Fruit fly (Drosophila melanogaster) whole organism, embryonic: ENCODE data around the gene CG46462.
A peak's percentile ranks its signal among the peaks of the same experiment; 100 is the strongest.

Experiments
- Atf3 ChIP-seq: fragments of 200-800 bp; sonication (Bioruptor generic); optimal IDR thresholded peaks from 3 replicates; lab custom pipeline; 2016; ENCODE audit warnings: missing biosample characterization, missing genetic modification characterization
- C15 ChIP-seq: fragments of 200-800 bp; sonication (Bioruptor generic); IDR thresholded peaks from 3 replicates; pipeline ENCODE4 v1.3.6; 2022; ENCODE audit warnings: missing biosample characterization, missing genetic modification characterization
- CG1024 ChIP-seq: fragments of 200-800 bp; sonication (Bioruptor generic); IDR thresholded peaks from 2 replicates; pipeline ENCODE4 v1.3.6; 2022; ENCODE audit warnings: missing biosample characterization, missing genetic modification characterization
- CG12769 ChIP-seq: fragments of 200-800 bp; sonication (Bioruptor generic); optimal IDR thresholded peaks from 2 replicates; lab custom pipeline; 2019; ENCODE audit warnings: missing biosample characterization, mild to moderate bottlenecking, missing genetic modification characterization, moderate library complexity
- CG14710 ChIP-seq: fragments of 200-800 bp; sonication (Bioruptor generic); optimal IDR thresholded peaks from 3 replicates; lab custom pipeline; 2019; ENCODE audit warnings: missing biosample characterization, mild to moderate bottlenecking, missing genetic modification characterization, moderate library complexity
- CG18262 ChIP-seq: fragments of 200-800 bp; optimal IDR thresholded peaks from 3 replicates; lab custom pipeline; 2019; ENCODE audit warnings: missing biosample characterization, mild to moderate bottlenecking, missing genetic modification characterization, moderate library complexity
- CG18619 ChIP-seq: fragments of 200-800 bp; sonication (Bioruptor generic); optimal IDR thresholded peaks from 3 replicates; lab custom pipeline; 2017; ENCODE audit warnings: missing biosample characterization, mild to moderate bottlenecking, missing genetic modification characterization
- CG2875 ChIP-seq: fragments of 200-800 bp; sonication (Bioruptor generic); optimal IDR thresholded peaks from 2 replicates; lab custom pipeline; 2017; ENCODE audit warnings: missing biosample characterization, mild to moderate bottlenecking, missing genetic modification characterization, missing genetic modification reagents
- CG2889 ChIP-seq: fragments of 200-800 bp; sonication (Bioruptor generic); IDR thresholded peaks from 3 replicates; pipeline ENCODE4 v1.3.6; 2022; ENCODE audit warnings: missing biosample characterization, missing genetic modification characterization
- CG32772 ChIP-seq: fragments of 200-800 bp; sonication (Bioruptor generic); IDR thresholded peaks from 2 replicates; pipeline ENCODE4 v1.3.6; 2022; ENCODE audit warnings: missing biosample characterization, missing genetic modification characterization
- CG34376 ChIP-seq: fragments of 200-800 bp; sonication (Bioruptor generic); optimal IDR thresholded peaks from 2 replicates; lab custom pipeline; 2018; ENCODE audit warnings: missing biosample characterization, mild to moderate bottlenecking, missing genetic modification characterization
- CG3838 ChIP-seq: fragments of 200-800 bp; sonication (Bioruptor generic); optimal IDR thresholded peaks from 3 replicates; lab custom pipeline; 2016; ENCODE audit warnings: missing biosample characterization, missing genetic modification characterization
- CG4282 ChIP-seq: fragments of 200-800 bp; sonication (Bioruptor generic); optimal IDR thresholded peaks from 2 replicates; lab custom pipeline; 2016; ENCODE audit warnings: missing biosample characterization, missing genetic modification characterization
- CG43689 ChIP-seq: fragments of 200-800 bp; sonication (Bioruptor generic); IDR thresholded peaks from 2 replicates; pipeline ENCODE4 v1.3.6; 2022; ENCODE audit warnings: missing biosample characterization, missing genetic modification characterization
- CG4820 ChIP-seq: fragments of 200-800 bp; sonication (Bioruptor generic); optimal IDR thresholded peaks from 3 replicates; lab custom pipeline; 2016; ENCODE audit warnings: missing biosample characterization, missing genetic modification characterization
- CG6175 ChIP-seq: fragments of 200-800 bp; sonication (Bioruptor generic); IDR thresholded peaks from 3 replicates; pipeline ENCODE4 v1.3.6; 2022; ENCODE audit warnings: missing biosample characterization, missing genetic modification characterization
- CG6765 ChIP-seq: fragments of 200-800 bp; sonication (Bioruptor generic); optimal IDR thresholded peaks from 3 replicates; lab custom pipeline; 2017; ENCODE audit warnings: missing biosample characterization, mild to moderate bottlenecking, missing genetic modification characterization
- CG6791 ChIP-seq: fragments of 200-800 bp; sonication (Bioruptor generic); IDR thresholded peaks from 3 replicates; pipeline ENCODE4 v1.3.6; 2022; ENCODE audit warnings: missing biosample characterization, missing genetic modification characterization; ENCODE audit not compliant: partially characterized antibody
- CG7786 ChIP-seq: fragments of 200-800 bp; sonication (Bioruptor generic); optimal IDR thresholded peaks from 2 replicates; lab custom pipeline; 2016; ENCODE audit warnings: missing biosample characterization, missing genetic modification characterization
- CG8089 ChIP-seq: fragments of 200-800 bp; sonication (Bioruptor generic); optimal IDR thresholded peaks from 3 replicates; lab custom pipeline; 2016; ENCODE audit warnings: missing biosample characterization, missing genetic modification characterization
- CoRest ChIP-seq: fragments of 200-800 bp; sonication (Bioruptor generic); optimal IDR thresholded peaks from 3 replicates; lab custom pipeline; 2018; ENCODE audit warnings: missing biosample characterization, mild to moderate bottlenecking, missing genetic modification characterization, moderate library complexity
- D19B ChIP-seq: fragments of 200-800 bp; sonication (Bioruptor generic); optimal IDR thresholded peaks from 2 replicates; lab custom pipeline; 2017; ENCODE audit warnings: missing biosample characterization, mild to moderate bottlenecking, missing genetic modification characterization
- Drgx ChIP-seq: fragments of 200-800 bp; sonication (Bioruptor generic); IDR thresholded peaks from 2 replicates; pipeline ENCODE4 v1.3.6; 2022; ENCODE audit warnings: missing biosample characterization, missing genetic modification characterization
- E2f1 ChIP-seq: fragments of 200-800 bp; sonication (Bioruptor generic); IDR thresholded peaks from 2 replicates; pipeline ENCODE4 v1.3.6; 2022; ENCODE audit warnings: missing biosample characterization, missing genetic modification characterization
- Elba2 ChIP-seq: fragments of 200-800 bp; sonication (Bioruptor generic); optimal IDR thresholded peaks from 3 replicates; lab custom pipeline; 2016; ENCODE audit warnings: missing biosample characterization, missing genetic modification characterization
- Hey ChIP-seq: fragments of 200-800 bp; sonication (Bioruptor generic); optimal IDR thresholded peaks from 3 replicates; lab custom pipeline; 2018; ENCODE audit warnings: missing biosample characterization, mild to moderate bottlenecking, missing genetic modification characterization
- Hr3 ChIP-seq: fragments of 200-800 bp; sonication (Bioruptor generic); optimal IDR thresholded peaks from 3 replicates; lab custom pipeline; 2016; ENCODE audit warnings: missing biosample characterization, missing genetic modification characterization
- Lpt ChIP-seq: fragments of >200 bp; optimal IDR thresholded peaks from 2 replicates; lab custom pipeline; 2018; ENCODE audit warnings: missing biosample characterization, missing genetic modification characterization
- Mes4 ChIP-seq: fragments of 200-800 bp; sonication (Bioruptor generic); optimal IDR thresholded peaks from 2 replicates; lab custom pipeline; 2016; ENCODE audit warnings: missing biosample characterization, missing genetic modification characterization
- Sin3A ChIP-seq: fragments of >200 bp; optimal IDR thresholded peaks from 2 replicates; lab custom pipeline; 2018
- Sox100B ChIP-seq: fragments of 200-800 bp; sonication (Bioruptor generic); optimal IDR thresholded peaks from 3 replicates; lab custom pipeline; 2018; ENCODE audit warnings: missing biosample characterization, mild to moderate bottlenecking, missing genetic modification characterization
- Xrp1 ChIP-seq: fragments of 200-800 bp; sonication (Bioruptor generic); IDR thresholded peaks from 2 replicates; pipeline ENCODE4 v1.3.6; 2022; ENCODE audit warnings: missing biosample characterization, missing genetic modification characterization
- btn ChIP-seq: fragments of 200-800 bp; sonication (Bioruptor generic); optimal IDR thresholded peaks from 2 replicates; lab custom pipeline; 2016; ENCODE audit warnings: missing biosample characterization, missing genetic modification characterization
- cg ChIP-seq: fragments of 200-800 bp; sonication (Bioruptor generic); optimal IDR thresholded peaks from 3 replicates; lab custom pipeline; 2019; ENCODE audit warnings: missing biosample characterization, mild to moderate bottlenecking, missing genetic modification characterization, moderate library complexity
- chif ChIP-seq, 2 experiments: fragments of 200-800 bp; sonication (Bioruptor generic); optimal IDR thresholded peaks; 3 replicates each; lab custom pipeline; 2016; ENCODE audit warnings: missing biosample characterization in 2 of 2, missing genetic modification characterization in 2 of 2
- croc ChIP-seq: fragments of 200-800 bp; sonication (Bioruptor generic); conservative IDR thresholded peaks from 3 replicates; pipeline ENCODE4 v1.3.6; 2022; ENCODE audit warnings: missing biosample characterization, missing genetic modification characterization
- cwo ChIP-seq: fragments of 200-800 bp; sonication (Bioruptor generic); optimal IDR thresholded peaks from 3 replicates; lab custom pipeline; 2017; ENCODE audit warnings: missing biosample characterization, missing genetic modification characterization, mild to moderate bottlenecking, moderate library complexity, missing genetic modification reagents
- en ChIP-seq: fragments of 200-800 bp; sonication (Bioruptor generic); optimal IDR thresholded peaks from 2 replicates; lab custom pipeline; 2016; ENCODE audit warnings: missing biosample characterization, missing genetic modification characterization
- esg ChIP-seq: fragments of 200-800 bp; sonication (Bioruptor generic); conservative IDR thresholded peaks from 2 replicates; pipeline ENCODE4 v1.3.6; 2022; ENCODE audit warnings: missing biosample characterization, missing genetic modification characterization
- grau ChIP-seq: fragments of 200-800 bp; optimal IDR thresholded peaks from 3 replicates; lab custom pipeline; 2019; ENCODE audit warnings: missing biosample characterization, mild to moderate bottlenecking, missing genetic modification characterization, moderate library complexity
- hbn ChIP-seq: fragments of 200-800 bp; sonication (Bioruptor generic); IDR thresholded peaks from 2 replicates; pipeline ENCODE4 v1.3.6; 2022; ENCODE audit warnings: missing biosample characterization, missing genetic modification characterization; ENCODE audit not compliant: partially characterized antibody
- hkb ChIP-seq, 2 experiments: fragments of 200-800 bp in 1 of 2; fragments of >200 bp in 1 of 2; sonication (Bioruptor generic) in 1 of 2; IDR thresholded peaks in 1 of 2; optimal IDR thresholded peaks in 1 of 2; 2 replicates each; pipeline versions ENCODE4 v1.3.6 to Lab custom; 2017 to 2022; ENCODE audit warnings: missing biosample characterization in 1 of 2, missing genetic modification characterization in 1 of 2
- luna ChIP-seq: fragments of 200-800 bp; sonication (Bioruptor generic); optimal IDR thresholded peaks from 2 replicates; lab custom pipeline; 2016; ENCODE audit warnings: missing biosample characterization, missing genetic modification characterization
- oc ChIP-seq: fragments of 200-800 bp; sonication (Bioruptor generic); optimal IDR thresholded peaks from 2 replicates; lab custom pipeline; 2018; ENCODE audit warnings: missing biosample characterization, mild to moderate bottlenecking, missing genetic modification characterization, moderate library complexity
- sqz ChIP-seq: fragments of 200-800 bp; sonication (Bioruptor generic); optimal IDR thresholded peaks from 3 replicates; lab custom pipeline; 2018; ENCODE audit warnings: missing biosample characterization, mild to moderate bottlenecking, missing genetic modification characterization
- tll ChIP-seq, 2 experiments: fragments of 200-800 bp in 1 of 2; fragments of >200 bp in 1 of 2; sonication (Bioruptor generic) in 1 of 2; optimal IDR thresholded peaks; 2 replicates each; lab custom pipeline; 2017 to 2019; ENCODE audit warnings: missing biosample characterization in 2 of 2, missing genetic modification characterization in 2 of 2, mild to moderate bottlenecking in 1 of 2, moderate library complexity in 1 of 2
- tup ChIP-seq: fragments of 200-800 bp; sonication (Bioruptor generic); optimal IDR thresholded peaks from 2 replicates; lab custom pipeline; 2016; ENCODE audit warnings: missing biosample characterization, mild to moderate bottlenecking, missing genetic modification characterization, moderate library complexity
- zfh2 ChIP-seq: fragments of 200-800 bp; sonication (Bioruptor generic); optimal IDR thresholded peaks from 2 replicates; lab custom pipeline; 2016; ENCODE audit warnings: missing biosample characterization, missing genetic modification characterization

The CG46462 gene

dm6 chr3L:19924771-19925304 is 6.7 kb upstream of the CG46462 start, which contains the start of gene Grasp65 (continued):
- TF ChIP-seq CG18262 (tag; lab: Kevin White, UChicago) (peak; percentile 38), tup (GFP tag; lab: Kevin White, UChicago) (no peak), CG34376 (peak; percentile 24), CG32772 (GFP tag; lab: Robert Waterston, UW) (0 out of 2 replicates have a peak, but pooled peaks have one; percentile 29), CG2875 (GFP tag; lab: Kevin White, UChicago) (no peak), CG1024 (GFP tag; lab: Robert Waterston, UW) (no peak), Xrp1 (peak; percentile 17; the same call in 1 of the 2 replicates), CG6175 (GFP tag; lab: Robert Waterston, UW) (no peak), Drgx (GFP tag; lab: Robert Waterston, UW) (no peak), Elba2 (GFP tag; lab: Kevin White, UChicago) (peak; percentile 55), sqz (GFP tag; lab: Kevin White, UChicago) (no peak), grau (tag; lab: Kevin White, UChicago) (peak; percentile 89), btn (GFP tag; lab: Kevin White, UChicago) (no peak)

dm6 chr3L:19928435-19929011 is 3.0 kb upstream of the CG46462 start, which contains the start of the genes CG8004 and RhoGDI:
Gene CG8004 (minus strand): TSS chr3L:19928508.
Gene RhoGDI (plus strand): TSS chr3L:19928743.
- TF ChIP-seq Sin3A (peak; percentile 72), CoRest (tag; lab: Kevin White, UChicago) (peak; percentile 72), CG3838 (no peak), Hr3 (GFP tag; lab: Kevin White, UChicago) (peak; percentile 70), CG7786 (GFP tag; lab: Kevin White, UChicago) (peak; percentile 74), cwo (GFP tag; lab: Kevin White, UChicago) (no peak), D19B (GFP tag; lab: Kevin White, UChicago) (no peak), tll (GFP tag; optimal IDR thresholded peaks at IDR 0.05; lab: Kevin White, UChicago) (peak in 1 of 2 experiments; percentile 60), Atf3 (GFP tag; lab: Kevin White, UChicago) (peak; percentile 60), Mes4 (peak; percentile 41), CG43689 (GFP tag; lab: Robert Waterston, UW) (no peak), Hey (tag; lab: Kevin White, UChicago) (no peak), en (GFP tag; lab: Kevin White, UChicago) (no peak), hkb (optimal IDR thresholded peaks at IDR 0.05; lab: Kevin White, UChicago) (no peak), hkb (GFP tag; IDR thresholded peaks at IDR 0.05; lab: Robert Waterston, UW) (peak; percentile 49; the same call in 1 of the 2 replicates), esg (GFP tag; lab: Robert Waterston, UW) (peak; percentile 51), hbn (GFP tag; lab: Robert Waterston, UW) (0 out of 2 replicates have a peak, but pooled peaks have one; percentile 26), CG14710 (tag; lab: Kevin White, UChicago) (peak; percentile 88), zfh2 (peak; percentile 67), CG8089 (GFP tag; lab: Kevin White, UChicago) (peak; percentile 27), CG18619 (GFP tag; lab: Kevin White, UChicago) (peak; percentile 27), CG6791 (GFP tag; lab: Robert Waterston, UW) (peak; percentile 41; the same call in 1 of the 3 replicates), CG12769 (peak; percentile 59), CG34376 (peak; percentile 12), Sox100B (GFP tag; lab: Kevin White, UChicago) (no peak), CG2889 (GFP tag; lab: Robert Waterston, UW) (peak; percentile 62), Lpt (GFP tag; lab: Kevin White, UChicago) (no peak), CG4820 (peak; percentile 53), C15 (GFP tag; lab: Robert Waterston, UW) (0 out of 3 replicates have a peak, but pooled peaks have one; percentile 19), CG6765 (GFP tag; lab: Kevin White, UChicago) (no peak), cg (no peak), E2f1 (GFP tag; lab: Robert Waterston, UW) (peak; percentile 45), luna (GFP tag; lab: Kevin White, UChicago) (no peak), CG4282 (peak; percentile 52), croc (GFP tag; lab: Robert Waterston, UW) (peak; percentile 29; the same call in 1 of the 3 replicates), chif (GFP tag; optimal IDR thresholded peaks at IDR 0.05; lab: Kevin White, UChicago) (peak; percentile 12 to 64), oc (tag; lab: Kevin White, UChicago) (no peak)
